Worm (Caenorhabditis elegans): ENCODE data around the gene F01D5.3.

Gene F01D5.3

ce11 chrII:13964325-13964724 is 35.6 kb downstream of the F01D5.3 start:
- TF ChIP-seq ceh-14 (tag; optimal IDR thresholded peaks at IDR 0.05) (peak; percentile 17), ztf-16 (tag; optimal IDR thresholded peaks at IDR 0.05) (no peak)

- TF ChIP-seq ceh-19 (GFP tag; optimal IDR thresholded peaks at IDR 0.05): no peak
- no peak for TF ChIP-seq tbx-7 (tag; optimal IDR thresholded peaks at IDR 0.05)
- no peak for TF ChIP-seq ceh-31 (tag; optimal IDR thresholded peaks at IDR 0.05)
- no peak for TF ChIP-seq ztf-16 (tag; optimal IDR thresholded peaks at IDR 0.05)
- TF ChIP-seq pag-3 (tag; optimal IDR thresholded peaks at IDR 0.05; ENCODE audit: borderline replicate concordance): no peak
- no peak for TF ChIP-seq unc-86 (tag; optimal IDR thresholded peaks at IDR 0.05)
- no peak for TF ChIP-seq fkh-6 (tag; optimal IDR thresholded peaks at IDR 0.05)
- no peak for TF ChIP-seq unc-55 (GFP tag; optimal IDR thresholded peaks at IDR 0.05)
Observed at ce11 chrII:13962319-13962718, 37.6 kb downstream of the F01D5.3 start, which contains the start of gene rpi-1. rpi-1 (minus strand) TSS chrII:13962419.

ce11 chrII:13961567-13961966 is 38.4 kb downstream of the F01D5.3 start:
- no peak for TF ChIP-seq elt-4 (tag; optimal IDR thresholded peaks at IDR 0.05)
- TF ChIP-seq K09A11.1 (tag; optimal IDR thresholded peaks at IDR 0.05; ENCODE audit: insufficient read depth): no peak
- TF ChIP-seq npax-4 (tag; optimal IDR thresholded peaks at IDR 0.05): no peak
- TF ChIP-seq tbx-7 (tag; optimal IDR thresholded peaks at IDR 0.05): no peak
- TF ChIP-seq pha-4 (tag; optimal IDR thresholded peaks at IDR 0.05): no peak
- TF ChIP-seq nfya-1 (tag; optimal IDR thresholded peaks at IDR 0.05): no peak
- TF ChIP-seq ref-2 (tag; optimal IDR thresholded peaks at IDR 0.05): no peak

ce11 chrII:13958359-13958758 is 41.6 kb downstream of the F01D5.3 start:
- no peak for TF ChIP-seq ahr-1 (tag; optimal IDR thresholded peaks at IDR 0.05)
- TF ChIP-seq madf-2 (tag; optimal IDR thresholded peaks at IDR 0.05): no peak
- TF ChIP-seq F13H6.1 (tag; optimal IDR thresholded peaks at IDR 0.05): no peak
- TF ChIP-seq elt-4 (tag; optimal IDR thresholded peaks at IDR 0.05): no peak
- TF ChIP-seq ceh-34 (tag; optimal IDR thresholded peaks at IDR 0.05): no peak
- TF ChIP-seq hlh-6 (tag; optimal IDR thresholded peaks at IDR 0.05): no peak
- TF ChIP-seq unc-3 (GFP tag; conservative IDR thresholded peaks at IDR 0.05): no peak
- TF ChIP-seq unc-3 (tag; optimal IDR thresholded peaks at IDR 0.05): no peak
- TF ChIP-seq dmd-4 (tag; optimal IDR thresholded peaks at IDR 0.05; ENCODE audit: borderline replicate concordance): no peak
- TF ChIP-seq K09A11.1 (tag; optimal IDR thresholded peaks at IDR 0.05; ENCODE audit: insufficient read depth): no peak
- TF ChIP-seq hlh-30 (tag; optimal IDR thresholded peaks at IDR 0.05; ENCODE audit: insufficient read depth): no peak
- no peak for TF ChIP-seq sox-4 (tag; optimal IDR thresholded peaks at IDR 0.05)
- TF ChIP-seq unc-55 (GFP tag; optimal IDR thresholded peaks at IDR 0.05): no peak
- no peak for TF ChIP-seq hlh-15 (tag; optimal IDR thresholded peaks at IDR 0.05)

- no peak for TF ChIP-seq pros-1 (tag; optimal IDR thresholded peaks at IDR 0.05)
Observed at ce11 chrII:13957437-13957836, 42.5 kb downstream of the F01D5.3 start, which contains the start of gene zip-3. zip-3 (minus strand) TSS chrII:13957457.

- peak; percentile 79 for TF ChIP-seq elt-2 (tag; optimal IDR thresholded peaks at IDR 0.05)
- TF ChIP-seq pqm-1 (tag; optimal IDR thresholded peaks at IDR 0.05): peak; percentile 23
- no peak for TF ChIP-seq dve-1 (tag; optimal IDR thresholded peaks at IDR 0.05)
- TF ChIP-seq ceh-34 (tag; optimal IDR thresholded peaks at IDR 0.05): no peak
Observed at ce11 chrII:13956529-13956928, 43.4 kb downstream of the F01D5.3 start.

- TF ChIP-seq ama-1 (optimal IDR thresholded peaks at IDR 0.05) (no peak), pat-9 (tag; optimal IDR thresholded peaks at IDR 0.05) (no peak), fkh-10 (GFP tag; optimal IDR thresholded peaks at IDR 0.05) (no peak), odd-2 (tag; optimal IDR thresholded peaks at IDR 0.05) (no peak), fax-1 (tag; optimal IDR thresholded peaks at IDR 0.05) (no peak), sox-4 (tag; optimal IDR thresholded peaks at IDR 0.05) (no peak), pha-4 (tag; optimal IDR thresholded peaks at IDR 0.05) (no peak), syd-9 (tag; optimal IDR thresholded peaks at IDR 0.05) (no peak), ceh-19 (GFP tag; optimal IDR thresholded peaks at IDR 0.05) (no peak), zip-5 (tag; optimal IDR thresholded peaks at IDR 0.05) (no peak), ets-4 (tag; optimal IDR thresholded peaks at IDR 0.05) (no peak), dve-1 (tag; optimal IDR thresholded peaks at IDR 0.05) (no peak), C08G9.2 (tag; optimal IDR thresholded peaks at IDR 0.05) (no peak), F13H6.1 (tag; optimal IDR thresholded peaks at IDR 0.05) (no peak), ceh-14 (tag; optimal IDR thresholded peaks at IDR 0.05) (no peak), unc-86 (tag; optimal IDR thresholded peaks at IDR 0.05) (no peak), hlh-30 (tag; optimal IDR thresholded peaks at IDR 0.05; ENCODE audit: insufficient read depth) (no peak)
Observed at ce11 chrII:13954979-13955378, 45.0 kb downstream of the F01D5.3 start.

Measured in whole organism, late embryonic.